Worm (Caenorhabditis elegans): Measurements from ENCODE around the gene B0554.5.

DNA sequence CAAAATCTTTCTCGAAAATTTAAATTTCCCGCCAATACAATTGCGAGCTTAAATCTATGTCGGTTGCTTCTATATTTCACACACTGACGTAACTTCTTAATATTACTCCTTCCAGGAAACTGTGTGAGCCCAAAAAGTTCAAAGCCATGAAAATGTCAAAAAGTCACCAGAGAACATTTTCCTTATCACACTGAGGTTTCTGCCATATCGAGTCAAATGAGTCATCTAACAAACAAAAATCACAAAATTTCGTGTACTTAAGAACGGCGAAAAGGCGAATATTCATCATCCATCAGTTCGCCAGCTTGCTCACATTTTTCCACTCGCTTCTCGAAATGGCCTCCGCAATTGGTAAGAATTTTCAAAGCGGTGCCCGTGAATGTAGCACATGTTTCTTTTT, 25.4 kb downstream of the B0554.5 start, which contains the start of gene M02H5.8:
- TF ChIP-seq W03F9.2 (tag; optimal IDR thresholded peaks at IDR 0.05) (no peak), dao-5 (tag; optimal IDR thresholded peaks at IDR 0.05) (no peak)

Data from whole organism, L4/young adult.